Worm (Caenorhabditis elegans) whole organism, young adult: ENCODE results near the gene gpr-2.
A peak's percentile ranks its signal among the peaks of the same experiment; 100 is the strongest.

Source experiments
- B0261.1 ChIP-seq: sonication (generic microtip); optimal IDR thresholded peaks from 2 replicates; lab custom pipeline; 2016; ENCODE audit warnings: mild to moderate bottlenecking, missing genetic modification characterization, moderate library complexity, missing compliant biosample characterization
- C06A6.2 ChIP-seq: fragments of 200-800 bp; sonication (Bioruptor generic); conservative IDR thresholded peaks from 2 replicates; pipeline ENCODE4 v1.3.6; 2022; ENCODE audit warnings: missing genetic modification characterization, missing compliant biosample characterization
- F23B12.7 ChIP-seq: sonication (generic microtip); optimal IDR thresholded peaks from 2 replicates; lab custom pipeline; 2017; ENCODE audit warnings: missing genetic modification characterization, mild to moderate bottlenecking, missing compliant biosample characterization, antibody characterized with exemption, moderate library complexity; ENCODE audit not compliant: insufficient read depth
- F49E8.2 ChIP-seq: sonication (generic microtip); optimal IDR thresholded peaks from 3 replicates; lab custom pipeline; 2017; ENCODE audit warnings: missing genetic modification characterization, mild to moderate bottlenecking, missing compliant biosample characterization, antibody characterized with exemption, moderate library complexity; ENCODE audit not compliant: insufficient read depth
- K11D2.4 ChIP-seq: fragments of 200-800 bp; sonication (Bioruptor generic); IDR thresholded peaks from 2 replicates; pipeline ENCODE4 v1.3.6; 2022; ENCODE audit warnings: missing genetic modification reagents, missing genetic modification characterization, missing compliant biosample characterization
- Y56A3A.18 ChIP-seq: fragments of 200-800 bp; sonication (Bioruptor generic); IDR thresholded peaks from 2 replicates; pipeline ENCODE4 v1.3.6; 2022; ENCODE audit warnings: missing genetic modification reagents, missing genetic modification characterization, missing compliant biosample characterization
- Y67H2A.10 ChIP-seq: fragments of 200-800 bp; sonication (Bioruptor generic); conservative IDR thresholded peaks from 2 replicates; pipeline ENCODE4 v1.3.6; 2022; ENCODE audit warnings: missing genetic modification reagents, missing genetic modification characterization, missing compliant biosample characterization
- ZK185.1 ChIP-seq: sonication (generic microtip); optimal IDR thresholded peaks from 2 replicates; lab custom pipeline; 2016; ENCODE audit warnings: mild to moderate bottlenecking, missing genetic modification characterization, missing compliant biosample characterization; ENCODE audit not compliant: poor library complexity, severe bottlenecking
- attf-3 ChIP-seq: fragments of 200-800 bp; sonication (Bioruptor generic); conservative IDR thresholded peaks from 2 replicates; pipeline ENCODE4 v1.3.6; 2022; ENCODE audit warnings: missing genetic modification reagents, missing genetic modification characterization, missing compliant biosample characterization
- attf-5 ChIP-seq: fragments of 200-800 bp; sonication (Bioruptor generic); optimal IDR thresholded peaks from 2 replicates; lab custom pipeline; 2018; ENCODE audit warnings: mild to moderate bottlenecking, missing genetic modification characterization, missing compliant biosample characterization
- bed-1 ChIP-seq: fragments of 200-800 bp; sonication (Bioruptor generic); IDR thresholded peaks from 2 replicates; pipeline ENCODE4 v1.3.6; 2022; ENCODE audit warnings: missing genetic modification reagents, missing genetic modification characterization, missing compliant biosample characterization
- bed-2 ChIP-seq: fragments of 200-800 bp; sonication (Bioruptor generic); IDR thresholded peaks from 2 replicates; pipeline ENCODE4 v1.3.6; 2022; ENCODE audit warnings: missing genetic modification reagents, missing genetic modification characterization, missing compliant biosample characterization
- ccch-3 ChIP-seq: fragments of 200-800 bp; sonication (Bioruptor generic); optimal IDR thresholded peaks from 2 replicates; lab custom pipeline; 2018; ENCODE audit warnings: mild to moderate bottlenecking, missing genetic modification characterization, missing compliant biosample characterization
- cebp-1 ChIP-seq, 2 experiments: fragments of 200-800 bp in 1 of 2; sonication (Bioruptor generic) in 1 of 2; sonication (generic microtip) in 1 of 2; IDR thresholded peaks in 1 of 2; optimal IDR thresholded peaks in 1 of 2; 2 replicates each; pipeline versions ENCODE4 v1.3.6 to Lab custom; 2017 to 2022; ENCODE audit warnings: missing compliant biosample characterization in 2 of 2, missing genetic modification characterization in 2 of 2, mild to moderate bottlenecking in 1 of 2, missing genetic modification reagents in 1 of 2, moderate library complexity in 1 of 2
- cebp-2 ChIP-seq: fragments of 200-800 bp; sonication (Bioruptor generic); IDR thresholded peaks from 2 replicates; pipeline ENCODE4 v1.3.6; 2022; ENCODE audit warnings: missing genetic modification characterization, missing compliant biosample characterization
- ceh-58 ChIP-seq: fragments of 200-800 bp; sonication (Bioruptor generic); IDR thresholded peaks from 2 replicates; pipeline ENCODE4 v1.3.6; 2022; ENCODE audit warnings: missing genetic modification characterization, missing compliant biosample characterization
- ceh-79 ChIP-seq: sonication (generic microtip); optimal IDR thresholded peaks from 2 replicates; lab custom pipeline; 2017; ENCODE audit warnings: mild to moderate bottlenecking, missing genetic modification characterization, missing compliant biosample characterization
- dox-1 ChIP-seq: fragments of 200-800 bp; sonication (Bioruptor generic); IDR thresholded peaks from 2 replicates; pipeline ENCODE4 v1.3.6; 2022; ENCODE audit warnings: missing genetic modification reagents, missing genetic modification characterization, missing compliant biosample characterization
- dpl-1 ChIP-seq: fragments of 150-350 bp; optimal IDR thresholded peaks from 2 replicates; lab custom pipeline; 2014; ENCODE audit warnings: missing biosample characterization, missing genetic modification reagents, missing genetic modification characterization
- ekl-4 ChIP-seq: fragments of 200-800 bp; sonication (Bioruptor generic); IDR thresholded peaks from 2 replicates; pipeline ENCODE4 v1.3.6; 2022; ENCODE audit warnings: missing genetic modification reagents, missing genetic modification characterization, missing compliant biosample characterization
- ets-4 ChIP-seq: fragments of 200-800 bp; sonication (Bioruptor generic); optimal IDR thresholded peaks from 2 replicates; lab custom pipeline; 2018; ENCODE audit warnings: mild to moderate bottlenecking, missing genetic modification characterization, missing compliant biosample characterization
- fkh-3 ChIP-seq: sonication (generic microtip); optimal IDR thresholded peaks from 2 replicates; lab custom pipeline; 2016; ENCODE audit warnings: mild to moderate bottlenecking, missing genetic modification characterization, missing compliant biosample characterization
- hlh-12 ChIP-seq: sonication (generic microtip); optimal IDR thresholded peaks from 2 replicates; lab custom pipeline; 2016; ENCODE audit warnings: missing genetic modification characterization, missing compliant biosample characterization
- hmg-1.2 ChIP-seq: fragments of 200-800 bp; sonication (Bioruptor generic); IDR thresholded peaks from 2 replicates; pipeline ENCODE4 v1.3.6; 2022; ENCODE audit warnings: missing genetic modification reagents, missing genetic modification characterization, missing compliant biosample characterization
- hmg-20 ChIP-seq: fragments of 200-800 bp; sonication (Bioruptor generic); IDR thresholded peaks from 2 replicates; pipeline ENCODE4 v1.3.6; 2022; ENCODE audit warnings: missing genetic modification reagents, missing genetic modification characterization, missing compliant biosample characterization
- lin-26 ChIP-seq: fragments of 200-800 bp; sonication (Bioruptor generic); IDR thresholded peaks from 2 replicates; pipeline ENCODE4 v1.3.6; 2022; ENCODE audit warnings: missing genetic modification reagents, missing genetic modification characterization, missing compliant biosample characterization
- lin-35 ChIP-seq, 3 experiments: fragments of 150-350 bp in 2 of 3; sonication (generic microtip) in 1 of 3; optimal IDR thresholded peaks; 2 replicates each; lab custom pipeline; 2014 to 2018; ENCODE audit warnings: missing biosample characterization in 3 of 3, missing genetic modification characterization in 3 of 3, missing genetic modification reagents in 3 of 3
- lin-54 ChIP-seq: fragments of 200-800 bp; sonication (Bioruptor generic); optimal IDR thresholded peaks from 2 replicates; lab custom pipeline; 2018; ENCODE audit warnings: mild to moderate bottlenecking, missing genetic modification characterization, missing compliant biosample characterization
- mcd-1 ChIP-seq: fragments of 200-800 bp; sonication (Bioruptor generic); IDR thresholded peaks from 2 replicates; pipeline ENCODE4 v1.3.6; 2022; ENCODE audit warnings: missing genetic modification reagents, missing genetic modification characterization, missing compliant biosample characterization
- nfya-1 ChIP-seq: sonication (generic microtip); optimal IDR thresholded peaks from 2 replicates; lab custom pipeline; 2017; ENCODE audit warnings: antibody characterized with exemption, missing compliant biosample characterization, missing genetic modification characterization, borderline replicate concordance; ENCODE audit not compliant: insufficient read depth
- nfya-2 ChIP-seq: fragments of 200-800 bp; sonication (Bioruptor generic); IDR thresholded peaks from 2 replicates; pipeline ENCODE4 v1.3.6; 2022; ENCODE audit warnings: missing genetic modification reagents, missing genetic modification characterization, missing compliant biosample characterization
- nhr-27 ChIP-seq: fragments of 200-800 bp; sonication (Bioruptor generic); optimal IDR thresholded peaks from 2 replicates; lab custom pipeline; 2018; ENCODE audit warnings: mild to moderate bottlenecking, missing genetic modification characterization, moderate library complexity, missing compliant biosample characterization
- nhr-90 ChIP-seq: sonication (generic microtip); optimal IDR thresholded peaks from 2 replicates; lab custom pipeline; 2016; ENCODE audit warnings: missing genotype, mild to moderate bottlenecking, missing genetic modification characterization, missing compliant biosample characterization
- pbrm-1 ChIP-seq: fragments of 200-800 bp; sonication (Bioruptor generic); IDR thresholded peaks from 2 replicates; pipeline ENCODE4 v1.3.6; 2022; ENCODE audit warnings: missing genetic modification reagents, missing genetic modification characterization, missing compliant biosample characterization
- rcor-1 ChIP-seq: fragments of 200-800 bp; sonication (Bioruptor generic); IDR thresholded peaks from 2 replicates; pipeline ENCODE4 v1.3.6; 2022; ENCODE audit warnings: missing genetic modification reagents, missing genetic modification characterization, missing compliant biosample characterization
- rec-8 ChIP-seq, 2 experiments: sonication (generic microtip); optimal IDR thresholded peaks; 2 replicates each; lab custom pipeline; 2016; ENCODE audit warnings: mild to moderate bottlenecking in 2 of 2, missing genetic modification characterization in 2 of 2, missing genetic modification reagents in 2 of 2, missing genotype in 2 of 2, missing biosample characterization in 1 of 2, missing compliant biosample characterization in 1 of 2, moderate library complexity in 1 of 2
- rpc-1 ChIP-seq, 2 experiments: fragments of 150-350 bp in 1 of 2; sonication (generic microtip) in 1 of 2; optimal IDR thresholded peaks; 2 replicates each; lab custom pipeline; 2014 to 2018; ENCODE audit warnings: missing biosample characterization in 1 of 2, missing genetic modification characterization in 1 of 2, missing genetic modification reagents in 1 of 2, missing genotype in 1 of 2
- sdz-38 ChIP-seq: sonication (generic microtip); optimal IDR thresholded peaks from 2 replicates; lab custom pipeline; 2016; ENCODE audit warnings: missing genotype, missing genetic modification characterization, missing compliant biosample characterization
- snpc-4 ChIP-seq, 5 experiments: fragments of 150-350 bp in 1 of 5; sonication (generic microtip) in 4 of 5; optimal IDR thresholded peaks; 2 replicates each; lab custom pipeline; 2014 to 2018; ENCODE audit warnings: missing genetic modification characterization in 5 of 5, missing biosample characterization in 3 of 5, antibody characterized with exemption in 2 of 5, mild to moderate bottlenecking in 2 of 5, missing compliant biosample characterization in 2 of 5, missing genotype in 2 of 5, moderate library complexity in 2 of 5, missing genetic modification reagents in 1 of 5
- somi-1 ChIP-seq: fragments of 200-800 bp; sonication (Bioruptor generic); optimal IDR thresholded peaks from 2 replicates; lab custom pipeline; 2018; ENCODE audit warnings: mild to moderate bottlenecking, missing genetic modification characterization, missing compliant biosample characterization
- unc-130 ChIP-seq: sonication (generic microtip); optimal IDR thresholded peaks from 2 replicates; lab custom pipeline; 2016; ENCODE audit warnings: missing genetic modification reagents, missing genetic modification characterization, missing compliant biosample characterization
- zfh-2 ChIP-seq: fragments of 200-800 bp; sonication (Bioruptor generic); conservative IDR thresholded peaks from 2 replicates; pipeline ENCODE4 v1.3.6; 2022; ENCODE audit warnings: missing genetic modification reagents, missing genetic modification characterization, missing compliant biosample characterization
- ztf-18 ChIP-seq: sonication (generic microtip); optimal IDR thresholded peaks from 2 replicates; lab custom pipeline; 2016; ENCODE audit warnings: missing genotype, mild to moderate bottlenecking, missing genetic modification characterization, missing compliant biosample characterization
- ztf-26 ChIP-seq: sonication (generic microtip); optimal IDR thresholded peaks from 2 replicates; lab custom pipeline; 2017; ENCODE audit warnings: missing genetic modification characterization, missing compliant biosample characterization
- ztf-6 ChIP-seq: fragments of 200-800 bp; sonication (Bioruptor generic); IDR thresholded peaks from 2 replicates; pipeline ENCODE4 v1.3.6; 2022; ENCODE audit warnings: missing genetic modification reagents, missing genetic modification characterization, missing compliant biosample characterization

Gene gpr-2

ce11 chrIII:9393114-9393780, at the start of gene gpr-2, which contains the start of gene rgr-1:
Gene gpr-2 (minus strand): TSS chrIII:9393164.
Gene rgr-1 (plus strand): TSS chrIII:9393730.
- TF ChIP-seq mcd-1 (GFP tag; lab: Robert Waterston, UW) (peak; percentile 80), attf-3 (peak; percentile 37; the same call in 1 of the 2 replicates), cebp-1 (GFP tag; IDR thresholded peaks at IDR 0.05; lab: Robert Waterston, UW) (no peak), cebp-1 (tag; optimal IDR thresholded peaks at IDR 0.05; lab: Kevin White, UChicago) (no peak), ets-4 (GFP tag; lab: Kevin White, UChicago) (no peak), lin-26 (no peak), ccch-3 (GFP tag; lab: Kevin White, UChicago) (no peak), snpc-4 (GFP tag; optimal IDR thresholded peaks at IDR 0.05; lab: Kevin White, UChicago) (no peak), snpc-4 (tag; optimal IDR thresholded peaks at IDR 0.05; lab: Kevin White, UChicago) (peak in 3 of 4 experiments; percentile 13 to 64 (median 40)), unc-130 (peak; percentile 82), nhr-27 (tag; lab: Kevin White, UChicago) (no peak), Y56A3A.18 (no peak), ceh-79 (tag; lab: Kevin White, UChicago) (no peak), nhr-90 (no peak), ZK185.1 (tag; lab: Kevin White, UChicago) (no peak), C06A6.2 (GFP tag; lab: Robert Waterston, UW) (no peak), bed-1 (no peak), rcor-1 (GFP tag; lab: Robert Waterston, UW) (peak; percentile 82), ztf-18 (tag; lab: Kevin White, UChicago) (peak; percentile 60), F49E8.2 (peak; percentile 68), ztf-26 (tag; lab: Kevin White, UChicago) (no peak), pbrm-1 (peak; percentile 57; the same call in 1 of the 2 replicates), hlh-12 (no peak), lin-54 (peak; percentile 83), hmg-1.2 (GFP tag; lab: Robert Waterston, UW) (peak; percentile 60), K11D2.4 (no peak), bed-2 (GFP tag; lab: Robert Waterston, UW) (no peak), nfya-1 (tag; lab: Kevin White, UChicago) (no peak), cebp-2 (GFP tag; lab: Robert Waterston, UW) (no peak), somi-1 (no peak), hmg-20 (GFP tag; lab: Robert Waterston, UW) (no peak), B0261.1 (tag; lab: Kevin White, UChicago) (no peak), nfya-2 (GFP tag; lab: Robert Waterston, UW) (no peak), F23B12.7 (no peak), fkh-3 (tag; lab: Kevin White, UChicago) (no peak), ekl-4 (GFP tag; lab: Robert Waterston, UW) (peak; percentile 89), Y67H2A.10 (GFP tag; lab: Robert Waterston, UW) (0 out of 2 replicates have a peak, but pooled peaks have one; percentile 37), rec-8 (tag; optimal IDR thresholded peaks at IDR 0.05; lab: Kevin White, UChicago) (no peak), ceh-58 (GFP tag; lab: Robert Waterston, UW) (no peak), zfh-2 (no peak), sdz-38 (tag; lab: Kevin White, UChicago) (no peak), dpl-1 (GFP tag; lab: Kevin White, UChicago) (peak; percentile 92), lin-35 (GFP tag; optimal IDR thresholded peaks at IDR 0.05; lab: Kevin White, UChicago) (peak in 2 of 3 experiments; percentile 44 to 63), dox-1 (GFP tag; lab: Robert Waterston, UW) (peak; percentile 86), ztf-6 (GFP tag; lab: Robert Waterston, UW) (no peak), rpc-1 (optimal IDR thresholded peaks at IDR 0.05; lab: Kevin White, UChicago) (no peak), rpc-1 (tag; optimal IDR thresholded peaks at IDR 0.05; lab: Kevin White, UChicago) (no peak), attf-5 (GFP tag; lab: Kevin White, UChicago) (no peak)
